Worm (Caenorhabditis elegans) whole organism, L2 larva: ENCODE data around the gene idpc-4.

Experiments
- C34F6.9 ChIP-seq: fragments of 150-350 bp; optimal IDR thresholded peaks from 2 replicates; lab custom pipeline; 2014; ENCODE audit warnings: missing biosample characterization, missing genetic modification characterization
- F13H6.1 ChIP-seq: sonication (generic microtip); optimal IDR thresholded peaks from 2 replicates; lab custom pipeline; 2016; ENCODE audit warnings: missing genetic modification characterization, missing compliant biosample characterization
- ZK546.5 ChIP-seq: sonication (generic microtip); optimal IDR thresholded peaks from 2 replicates; lab custom pipeline; 2017; ENCODE audit warnings: missing biosample characterization, missing genetic modification characterization
- alr-1 ChIP-seq: fragments of 150-350 bp; optimal IDR thresholded peaks from 2 replicates; lab custom pipeline; 2014; ENCODE audit warnings: missing biosample characterization, missing genetic modification characterization
- ama-1 ChIP-seq: fragments of 150-350 bp; optimal IDR thresholded peaks from 2 replicates; lab custom pipeline; 2018; ENCODE audit warnings: inconsistent platforms
- blmp-1 ChIP-seq: sonication (generic microtip); optimal IDR thresholded peaks from 2 replicates; lab custom pipeline; 2017; ENCODE audit warnings: missing genetic modification characterization, mild to moderate bottlenecking, missing compliant biosample characterization, antibody characterized with exemption, moderate library complexity; ENCODE audit not compliant: insufficient read depth
- ceh-16 ChIP-seq: fragments of 150-350 bp; optimal IDR thresholded peaks from 2 replicates; lab custom pipeline; 2014; ENCODE audit warnings: missing biosample characterization, missing genetic modification characterization
- ceh-82 ChIP-seq: fragments of 150-350 bp; optimal IDR thresholded peaks from 2 replicates; lab custom pipeline; 2014; ENCODE audit warnings: missing biosample characterization, missing genetic modification characterization
- crh-2 ChIP-seq: sonication (generic microtip); optimal IDR thresholded peaks from 2 replicates; lab custom pipeline; 2017; ENCODE audit warnings: missing biosample characterization, missing genetic modification characterization
- egl-27 ChIP-seq: sonication (generic microtip); optimal IDR thresholded peaks from 3 replicates; lab custom pipeline; 2017; ENCODE audit warnings: missing biosample characterization, missing genetic modification reagents, missing genetic modification characterization
- elt-1 ChIP-seq: fragments of 150-350 bp; optimal IDR thresholded peaks from 2 replicates; lab custom pipeline; 2014; ENCODE audit warnings: missing biosample characterization, missing genetic modification characterization
- elt-3 ChIP-seq: sonication (generic microtip); optimal IDR thresholded peaks from 2 replicates; lab custom pipeline; 2017; ENCODE audit warnings: missing biosample characterization, missing genetic modification characterization
- lin-11 ChIP-seq: fragments of 150-350 bp; sonication (generic microtip); optimal IDR thresholded peaks from 2 replicates; lab custom pipeline; 2014; ENCODE audit warnings: missing biosample characterization, missing genetic modification characterization, inconsistent platforms, mixed read lengths
- lin-13 ChIP-seq: fragments of 150-350 bp; optimal IDR thresholded peaks from 2 replicates; lab custom pipeline; 2014; ENCODE audit warnings: missing biosample characterization, missing genetic modification reagents, missing genetic modification characterization
- lin-39 ChIP-seq: fragments of 150-350 bp; optimal IDR thresholded peaks from 2 replicates; lab custom pipeline; 2014; ENCODE audit warnings: missing biosample characterization, missing genetic modification reagents, missing genetic modification characterization
- lsy-2 ChIP-seq, 2 experiments: fragments of 150-350 bp in 1 of 2; sonication (generic microtip) in 1 of 2; optimal IDR thresholded peaks; 2 replicates each; lab custom pipeline; 2014 to 2017; ENCODE audit warnings: missing biosample characterization in 2 of 2, missing genetic modification characterization in 2 of 2
- mab-5 ChIP-seq: fragments of 150-350 bp; optimal IDR thresholded peaks from 2 replicates; lab custom pipeline; 2014; ENCODE audit warnings: missing biosample characterization, missing genetic modification characterization
- mbf-1 ChIP-seq: sonication (generic microtip); optimal IDR thresholded peaks from 2 replicates; lab custom pipeline; 2017; ENCODE audit warnings: missing biosample characterization, missing genetic modification characterization
- nhr-10 ChIP-seq: sonication (generic microtip); optimal IDR thresholded peaks from 2 replicates; lab custom pipeline; 2017; ENCODE audit warnings: missing biosample characterization, missing genetic modification characterization
- nhr-11 ChIP-seq: fragments of 150-350 bp; optimal IDR thresholded peaks from 2 replicates; lab custom pipeline; 2014; ENCODE audit warnings: missing biosample characterization, missing genetic modification characterization
- nhr-12 ChIP-seq: fragments of 150-350 bp; optimal IDR thresholded peaks from 2 replicates; lab custom pipeline; 2014; ENCODE audit warnings: missing biosample characterization, missing genetic modification characterization
- nhr-129 ChIP-seq: fragments of 150-350 bp; optimal IDR thresholded peaks from 2 replicates; lab custom pipeline; 2014; ENCODE audit warnings: missing biosample characterization, missing genetic modification characterization
- nhr-21 ChIP-seq: fragments of 150-350 bp; optimal IDR thresholded peaks from 2 replicates; lab custom pipeline; 2014; ENCODE audit warnings: missing biosample characterization, missing genetic modification characterization
- nhr-237 ChIP-seq: fragments of 150-350 bp; optimal IDR thresholded peaks from 2 replicates; lab custom pipeline; 2014; ENCODE audit warnings: missing biosample characterization, missing genetic modification characterization
- nhr-25 ChIP-seq: fragments of 150-350 bp; sonication (generic microtip); optimal IDR thresholded peaks from 3 replicates; lab custom pipeline; 2014; ENCODE audit warnings: missing biosample characterization, missing genetic modification characterization
- nhr-6 ChIP-seq: fragments of 150-350 bp; optimal IDR thresholded peaks from 2 replicates; lab custom pipeline; 2014; ENCODE audit warnings: missing biosample characterization, missing genetic modification characterization
- nhr-77 ChIP-seq: fragments of 150-350 bp; optimal IDR thresholded peaks from 2 replicates; lab custom pipeline; 2014; ENCODE audit warnings: missing biosample characterization, missing genetic modification characterization
- peb-1 ChIP-seq: fragments of 150-350 bp; optimal IDR thresholded peaks from 2 replicates; lab custom pipeline; 2014; ENCODE audit warnings: missing biosample characterization, missing genetic modification characterization
- skn-1 ChIP-seq: sonication (generic microtip); optimal IDR thresholded peaks from 2 replicates; lab custom pipeline; 2017; ENCODE audit warnings: missing biosample characterization, missing genetic modification characterization
- sma-3 ChIP-seq: sonication (generic microtip); optimal IDR thresholded peaks from 2 replicates; lab custom pipeline; 2016; ENCODE audit warnings: missing genetic modification reagents, missing genetic modification characterization, missing compliant biosample characterization
- snpc-4 ChIP-seq: fragments of 150-350 bp; optimal IDR thresholded peaks from 2 replicates; lab custom pipeline; 2014; ENCODE audit warnings: missing biosample characterization, missing genetic modification characterization
- unc-39 ChIP-seq: fragments of 150-350 bp; optimal IDR thresholded peaks from 2 replicates; lab custom pipeline; 2014; ENCODE audit warnings: missing biosample characterization, missing genetic modification characterization
- unc-55 ChIP-seq: fragments of 150-350 bp; sonication (generic microtip); optimal IDR thresholded peaks from 3 replicates; lab custom pipeline; 2014; ENCODE audit warnings: missing biosample characterization, missing genetic modification reagents, missing genetic modification characterization
- unc-62 ChIP-seq: fragments of 150-350 bp; optimal IDR thresholded peaks from 2 replicates; lab custom pipeline; 2014; ENCODE audit warnings: missing biosample characterization, missing genetic modification reagents, missing genetic modification characterization
- zag-1 ChIP-seq: fragments of 150-350 bp; optimal IDR thresholded peaks from 2 replicates; lab custom pipeline; 2014; ENCODE audit warnings: missing biosample characterization, missing genetic modification characterization
- ztf-11 ChIP-seq: sonication (generic microtip); optimal IDR thresholded peaks from 2 replicates; lab custom pipeline; 2017; ENCODE audit warnings: missing biosample characterization, missing genetic modification characterization
- ztf-4 ChIP-seq: fragments of 150-350 bp; optimal IDR thresholded peaks from 2 replicates; lab custom pipeline; 2014; ENCODE audit warnings: missing biosample characterization, missing genetic modification characterization

Gene idpc-4

ce11 chrV:9618919-9619318, 6.3 kb upstream of the idpc-4 start, which contains the start of gene idpc-7:
Gene idpc-7 (minus strand): TSS chrV:9619019.
- no peak for TF ChIP-seq nhr-77 (tag; lab: Kevin White, UChicago)
- TF ChIP-seq sma-3 (GFP tag; lab: Kevin White, UChicago): no peak
- no peak for TF ChIP-seq C34F6.9 (tag; lab: Kevin White, UChicago)
- TF ChIP-seq, all 48 proteins: peak for 0

ce11 chrV:9619850-9620249, 5.4 kb upstream of the idpc-4 start, which contains the start of gene idpc-6:
Gene idpc-6 (plus strand): TSS chrV:9620150.
- TF ChIP-seq egl-27 (tag; lab: Kevin White, UChicago) (no peak), snpc-4 (tag; lab: Kevin White, UChicago) (no peak), ztf-11 (tag; lab: Kevin White, UChicago) (no peak), ceh-82 (tag; lab: Kevin White, UChicago) (no peak), mbf-1 (tag; lab: Kevin White, UChicago) (no peak), zag-1 (tag; lab: Kevin White, UChicago) (no peak), lin-39 (tag; lab: Kevin White, UChicago) (no peak), nhr-12 (tag; lab: Kevin White, UChicago) (no peak), lin-13 (no peak), nhr-11 (no peak)

ce11 chrV:9620417-9620816, 4.8 kb upstream of the idpc-4 start:
- TF ChIP-seq sma-3 (GFP tag; lab: Kevin White, UChicago) (no peak), nhr-25 (tag; lab: Kevin White, UChicago) (no peak), mab-5 (no peak)

ce11 chrV:9621437-9621836, 3.8 kb upstream of the idpc-4 start:
- no peak for TF ChIP-seq peb-1 (tag; lab: Kevin White, UChicago)
- TF ChIP-seq unc-55 (GFP tag; lab: Kevin White, UChicago): no peak
- TF ChIP-seq nhr-237 (tag; lab: Kevin White, UChicago): no peak
- no peak for TF ChIP-seq elt-3
- no peak for TF ChIP-seq nhr-77 (tag; lab: Kevin White, UChicago)
- TF ChIP-seq snpc-4 (tag; lab: Kevin White, UChicago): no peak
- TF ChIP-seq lin-39 (tag; lab: Kevin White, UChicago): no peak
- TF ChIP-seq ceh-16 (tag; lab: Kevin White, UChicago): no peak
- TF ChIP-seq lsy-2 (tag; optimal IDR thresholded peaks at IDR 0.05; lab: Kevin White, UChicago): no peak
- no peak for TF ChIP-seq C34F6.9 (tag; lab: Kevin White, UChicago)
- TF ChIP-seq crh-2 (tag; lab: Kevin White, UChicago): no peak
- TF ChIP-seq nhr-12 (tag; lab: Kevin White, UChicago): no peak
- no peak for TF ChIP-seq nhr-10 (tag; lab: Kevin White, UChicago)
- TF ChIP-seq nhr-129 (tag; lab: Kevin White, UChicago): no peak
- TF ChIP-seq mab-5: no peak
- TF ChIP-seq ceh-82 (tag; lab: Kevin White, UChicago): no peak

ce11 chrV:9622834-9623233, 2.4 kb upstream of the idpc-4 start, which contains the start of gene idpc-5:
Gene idpc-5 (minus strand): TSS chrV:9622934.
- TF ChIP-seq ZK546.5 (tag; lab: Kevin White, UChicago): no peak
- TF ChIP-seq unc-62 (GFP tag; lab: Kevin White, UChicago): no peak
- TF ChIP-seq snpc-4 (tag; lab: Kevin White, UChicago): no peak
- no peak for TF ChIP-seq unc-55 (GFP tag; lab: Kevin White, UChicago)
- no peak for TF ChIP-seq lin-39 (tag; lab: Kevin White, UChicago)
- TF ChIP-seq ztf-4 (tag; lab: Kevin White, UChicago): no peak
- TF ChIP-seq ama-1 (lab: Kevin White, UChicago): no peak
- no peak for TF ChIP-seq egl-27 (tag; lab: Kevin White, UChicago)
- no peak for TF ChIP-seq peb-1 (tag; lab: Kevin White, UChicago)
- no peak for TF ChIP-seq unc-39 (tag; lab: Kevin White, UChicago)
- TF ChIP-seq, all 48 proteins: peak for 0

ce11 chrV:9625604-9626446, 603 bp downstream of the idpc-4 start, which contains the start of gene T06E4.7:
Gene T06E4.7 (plus strand): TSS chrV:9626396.
- TF ChIP-seq elt-3 (no peak), unc-39 (tag; lab: Kevin White, UChicago) (no peak), elt-1 (tag; lab: Kevin White, UChicago) (no peak), nhr-21 (tag; lab: Kevin White, UChicago) (no peak), nhr-6 (tag; lab: Kevin White, UChicago) (no peak), alr-1 (no peak), skn-1 (no peak), ztf-4 (tag; lab: Kevin White, UChicago) (no peak), ztf-11 (tag; lab: Kevin White, UChicago) (no peak), ceh-82 (tag; lab: Kevin White, UChicago) (no peak), ama-1 (lab: Kevin White, UChicago) (no peak), lin-13 (no peak), lin-11 (tag; lab: Kevin White, UChicago) (no peak), F13H6.1 (tag; lab: Kevin White, UChicago) (no peak), unc-55 (GFP tag; lab: Kevin White, UChicago) (no peak), lin-39 (tag; lab: Kevin White, UChicago) (no peak), unc-62 (GFP tag; lab: Kevin White, UChicago) (no peak), blmp-1 (tag; lab: Kevin White, UChicago) (no peak)
